Worm (Caenorhabditis elegans): Measurements from ENCODE around the gene cyn-2.

ce11 chrIII:13709122-13709521 is 16.7 kb downstream of the cyn-2 start:
- TF ChIP-seq elt-1 (tag; optimal IDR thresholded peaks at IDR 0.05): no peak
- no peak for TF ChIP-seq ceh-16 (tag; optimal IDR thresholded peaks at IDR 0.05)
- no peak for TF ChIP-seq dmd-4 (tag; optimal IDR thresholded peaks at IDR 0.05)
- no peak for TF ChIP-seq fos-1 (tag; optimal IDR thresholded peaks at IDR 0.05)
